Fruit fly (Drosophila melanogaster): ENCODE measurements around the gene Ssdp.

Gene Ssdp

DNA sequence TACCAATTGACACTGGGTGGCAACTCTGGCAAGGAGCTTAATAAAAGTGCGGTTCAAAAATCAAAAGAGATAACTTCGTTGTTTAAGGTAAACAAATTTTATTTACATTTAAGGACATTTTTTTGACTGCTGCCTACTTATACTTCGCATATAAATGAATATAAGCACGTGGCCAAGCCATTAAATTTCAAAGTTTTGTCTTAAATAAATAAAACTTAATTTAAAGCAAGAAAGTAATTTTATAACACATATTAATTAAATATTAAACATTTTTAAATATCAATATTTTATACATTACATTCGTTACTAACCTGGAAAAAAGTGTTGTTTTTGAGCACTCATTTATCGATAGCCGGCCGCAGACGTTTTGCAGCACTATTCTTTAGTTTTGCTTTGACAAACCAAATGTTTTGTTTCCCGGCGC lies 10.7 kb downstream of the Ssdp start, which contains the start of the genes CG12321 and MED17 (continued):
- TF ChIP-seq CG43689 (GFP tag; IDR thresholded peaks at IDR 0.05): no peak
- peak; percentile 94 for TF ChIP-seq nmo (GFP tag; optimal IDR thresholded peaks at IDR 0.05)
- TF ChIP-seq onecut (GFP tag; IDR thresholded peaks at IDR 0.05): peak; percentile 64
- no peak for TF ChIP-seq p53 (GFP tag; optimal IDR thresholded peaks at IDR 0.05)
- TF ChIP-seq MESR4 (GFP tag; optimal IDR thresholded peaks at IDR 0.05): no peak
- TF ChIP-seq HHEX (GFP tag; optimal IDR thresholded peaks at IDR 0.05): peak; percentile 87
- TF ChIP-seq CG12236 (GFP tag; optimal IDR thresholded peaks at IDR 0.05): no peak
- TF ChIP-seq Ptx1 (GFP tag; IDR thresholded peaks at IDR 0.05): peak; percentile 93
- TF ChIP-seq HLH54F (GFP tag; optimal IDR thresholded peaks at IDR 0.05): peak; percentile 74
- TF ChIP-seq CG4282 (GFP tag; optimal IDR thresholded peaks at IDR 0.05): no peak
- TF ChIP-seq CG11398 (GFP tag; optimal IDR thresholded peaks at IDR 0.05): no peak
- TF ChIP-seq nerfin-2 (GFP tag; IDR thresholded peaks at IDR 0.05; ENCODE audit: partially characterized antibody): no peak
- TF ChIP-seq br (optimal IDR thresholded peaks at IDR 0.05): no peak
- TF ChIP-seq sisA (GFP tag; IDR thresholded peaks at IDR 0.05): peak; percentile 90
- peak; percentile 76 for TF ChIP-seq Dref (GFP tag; IDR thresholded peaks at IDR 0.05)
- TF ChIP-seq sug (tag; optimal IDR thresholded peaks at IDR 0.05): peak; percentile 81
- peak; percentile 73 for TF ChIP-seq E2f2 (GFP tag; IDR thresholded peaks at IDR 0.05)
- TF ChIP-seq ewg (GFP tag; optimal IDR thresholded peaks at IDR 0.05): peak; percentile 82
- TF ChIP-seq CG2712 (tag; optimal IDR thresholded peaks at IDR 0.05): peak; percentile 92
- TF ChIP-seq CG3407 (GFP tag; optimal IDR thresholded peaks at IDR 0.05): peak; percentile 70
- no peak for TF ChIP-seq corto (GFP tag; optimal IDR thresholded peaks at IDR 0.05)
- TF ChIP-seq az2 (GFP tag; optimal IDR thresholded peaks at IDR 0.05): peak; percentile 91
- TF ChIP-seq bbx (GFP tag; IDR thresholded peaks at IDR 0.05; ENCODE audit: partially characterized antibody): no peak
- peak; percentile 87 for TF ChIP-seq CG31441 (GFP tag; IDR thresholded peaks at IDR 0.05)
- peak; percentile 80 for TF ChIP-seq CG8388 (GFP tag; optimal IDR thresholded peaks at IDR 0.05)
- TF ChIP-seq CG7271 (tag; optimal IDR thresholded peaks at IDR 0.05): peak; percentile 64
- peak; percentile 90 for TF ChIP-seq CG2678 (tag; optimal IDR thresholded peaks at IDR 0.05)
- TF ChIP-seq klu (GFP tag; IDR thresholded peaks at IDR 0.05): peak; percentile 91
- TF ChIP-seq CG2129 (GFP tag; IDR thresholded peaks at IDR 0.05; ENCODE audit: partially characterized antibody): no peak
- TF ChIP-seq B-H1 (GFP tag; IDR thresholded peaks at IDR 0.05): peak; percentile 73
- TF ChIP-seq Camta (GFP tag; optimal IDR thresholded peaks at IDR 0.05): no peak
- peak; percentile 92 for TF ChIP-seq Chrac-16 (GFP tag; optimal IDR thresholded peaks at IDR 0.05)
- peak; percentile 78 for TF ChIP-seq CG4328 (GFP tag; optimal IDR thresholded peaks at IDR 0.05)
- TF ChIP-seq Drgx (GFP tag; IDR thresholded peaks at IDR 0.05): peak; percentile 72
- TF ChIP-seq mirr (GFP tag; optimal IDR thresholded peaks at IDR 0.05): peak; percentile 19
- peak; percentile 84 for TF ChIP-seq CG18764 (GFP tag; optimal IDR thresholded peaks at IDR 0.05)
- TF ChIP-seq ato (GFP tag; IDR thresholded peaks at IDR 0.05; ENCODE audit: partially characterized antibody): no peak
- peak; percentile 33 for TF ChIP-seq Mes4 (GFP tag; optimal IDR thresholded peaks at IDR 0.05)
- no peak for TF ChIP-seq NC2α (GFP tag; optimal IDR thresholded peaks at IDR 0.05)
- TF ChIP-seq CG10565 (GFP tag; optimal IDR thresholded peaks at IDR 0.05): peak; percentile 41
- TF ChIP-seq sens (GFP tag): peak; percentile 93
- TF ChIP-seq Dek (tag; optimal IDR thresholded peaks at IDR 0.05): peak; percentile 85
- TF ChIP-seq CG2120 (GFP tag; optimal IDR thresholded peaks at IDR 0.05): peak; percentile 91
- no peak for TF ChIP-seq tll (GFP tag; optimal IDR thresholded peaks at IDR 0.05)
- peak; percentile 12 for TF ChIP-seq dm (GFP tag; optimal IDR thresholded peaks at IDR 0.05)
- peak; percentile 82 for TF ChIP-seq Atf6 (GFP tag; IDR thresholded peaks at IDR 0.05)
- peak; percentile 85 for TF ChIP-seq zfh1 (GFP tag; IDR thresholded peaks at IDR 0.05)
- no peak for TF ChIP-seq lov (optimal IDR thresholded peaks at IDR 0.05)
- TF ChIP-seq lov (GFP tag; IDR thresholded peaks at IDR 0.05): peak; percentile 74; the same call in 1 of the 3 replicates
- peak; percentile 75 for TF ChIP-seq CG17328 (GFP tag; IDR thresholded peaks at IDR 0.05)
- peak; percentile 56; the same call in 1 of the 3 replicates for TF ChIP-seq jigr1 (GFP tag; IDR thresholded peaks at IDR 0.05)
- peak; percentile 74 to 91 for TF ChIP-seq Hr51 (GFP tag; optimal IDR thresholded peaks at IDR 0.05)

Measured in whole organism, embryonic.